Worm (Caenorhabditis elegans) whole organism, L4 larva: ENCODE results near the gene srg-64.

Experiments
- D1046.2 ChIP-seq: fragments of 200-800 bp; sonication (Bioruptor generic); IDR thresholded peaks from 2 replicates; pipeline ENCODE4 v1.3.6; 2022; ENCODE audit warnings: missing genetic modification characterization, missing compliant biosample characterization
- F10B5.3 ChIP-seq: sonication (generic microtip); optimal IDR thresholded peaks from 2 replicates; lab custom pipeline; 2016; ENCODE audit warnings: mild to moderate bottlenecking, missing genetic modification characterization, missing compliant biosample characterization
- F26F4.8 ChIP-seq: fragments of 200-800 bp; sonication (Bioruptor generic); conservative IDR thresholded peaks from 2 replicates; pipeline ENCODE4 v1.3.6; 2022; ENCODE audit warnings: missing genetic modification characterization, missing compliant biosample characterization
- F37D6.2 ChIP-seq: sonication (generic microtip); optimal IDR thresholded peaks from 2 replicates; lab custom pipeline; 2016; ENCODE audit warnings: mild to moderate bottlenecking, missing genetic modification characterization, missing compliant biosample characterization
- F44E2.7 ChIP-seq: fragments of 200-800 bp; sonication (Bioruptor generic); IDR thresholded peaks from 2 replicates; pipeline ENCODE4 v2.1.2; 2022; ENCODE audit warnings: missing genetic modification characterization, missing compliant biosample characterization
- F49E8.2 ChIP-seq: sonication (generic microtip); optimal IDR thresholded peaks from 2 replicates; lab custom pipeline; 2016; ENCODE audit warnings: missing compliant biosample characterization, mild to moderate bottlenecking, missing genetic modification characterization, borderline replicate concordance
- T20F7.1 ChIP-seq: fragments of 200-800 bp; sonication (Bioruptor generic); optimal IDR thresholded peaks from 2 replicates; lab custom pipeline; 2018; ENCODE audit warnings: mild to moderate bottlenecking, missing genetic modification characterization, missing compliant biosample characterization
- Y5F2A.4 ChIP-seq: fragments of 200-800 bp; sonication (Bioruptor generic); optimal IDR thresholded peaks from 2 replicates; lab custom pipeline; 2018; ENCODE audit warnings: mild to moderate bottlenecking, missing genetic modification characterization, missing compliant biosample characterization
- Y75B8A.6 ChIP-seq: fragments of 200-800 bp; sonication (Bioruptor generic); IDR thresholded peaks from 2 replicates; pipeline ENCODE4 v1.3.6; 2022; ENCODE audit warnings: missing genetic modification reagents, missing genetic modification characterization, missing compliant biosample characterization
- ZK337.2 ChIP-seq: fragments of 200-800 bp; sonication (Bioruptor generic); IDR thresholded peaks from 2 replicates; pipeline ENCODE4 v1.3.6; 2022; ENCODE audit warnings: missing genetic modification reagents, missing genetic modification characterization, missing compliant biosample characterization
- arid-1 ChIP-seq: fragments of 200-800 bp; sonication (Bioruptor generic); conservative IDR thresholded peaks from 2 replicates; pipeline ENCODE4 v1.3.6; 2022; ENCODE audit warnings: missing genetic modification reagents, missing genetic modification characterization, missing compliant biosample characterization
- ceh-28 ChIP-seq: fragments of 150-350 bp; optimal IDR thresholded peaks from 2 replicates; lab custom pipeline; 2014; ENCODE audit warnings: missing biosample characterization, missing genetic modification reagents, missing genetic modification characterization
- ceh-32 ChIP-seq: sonication (generic microtip); optimal IDR thresholded peaks from 2 replicates; lab custom pipeline; 2016; ENCODE audit warnings: mild to moderate bottlenecking, missing genetic modification characterization, missing compliant biosample characterization; ENCODE audit not compliant: poor library complexity
- ces-1 ChIP-seq: fragments of 150-350 bp; sonication (generic microtip); optimal IDR thresholded peaks from 4 replicates; lab custom pipeline; 2014; ENCODE audit warnings: missing biosample characterization, missing genetic modification reagents, missing genetic modification characterization
- daf-12 ChIP-seq: fragments of 150-350 bp; optimal IDR thresholded peaks from 2 replicates; lab custom pipeline; 2014; ENCODE audit warnings: missing biosample characterization, missing genetic modification reagents, missing genetic modification characterization
- daf-16 ChIP-seq, 3 experiments: sonication (generic microtip); optimal IDR thresholded peaks; 2 replicates each; lab custom pipeline; 2016 to 2017; ENCODE audit warnings: missing genetic modification characterization in 3 of 3, missing genetic modification reagents in 3 of 3, mild to moderate bottlenecking in 2 of 3, missing compliant biosample characterization in 2 of 3, missing biosample characterization in 1 of 3, moderate library complexity in 1 of 3
- dmd-6 ChIP-seq: fragments of 200-800 bp; sonication (Bioruptor generic); IDR thresholded peaks from 2 replicates; pipeline ENCODE4 v1.3.6; 2022; ENCODE audit warnings: missing genetic modification reagents, missing genetic modification characterization, missing compliant biosample characterization
- dmd-8 ChIP-seq: fragments of 200-800 bp; sonication (Bioruptor generic); IDR thresholded peaks from 2 replicates; pipeline ENCODE4 v1.3.6; 2022; ENCODE audit warnings: missing genetic modification characterization, missing compliant biosample characterization
- dmd-9 ChIP-seq: fragments of 200-800 bp; sonication (Bioruptor generic); IDR thresholded peaks from 2 replicates; pipeline ENCODE4 v1.3.6; 2022; ENCODE audit warnings: missing genetic modification reagents, missing genetic modification characterization, missing compliant biosample characterization
- duxl-1 ChIP-seq: sonication (generic microtip); optimal IDR thresholded peaks from 2 replicates; lab custom pipeline; 2016; ENCODE audit warnings: mild to moderate bottlenecking, missing genetic modification characterization, moderate library complexity, missing compliant biosample characterization; ENCODE audit not compliant: poor library complexity
- egl-27 ChIP-seq: sonication (generic microtip); optimal IDR thresholded peaks from 3 replicates; lab custom pipeline; 2017; ENCODE audit warnings: missing biosample characterization, missing genetic modification reagents, missing genetic modification characterization
- egl-43 ChIP-seq: fragments of 200-800 bp; sonication (Bioruptor generic); IDR thresholded peaks from 2 replicates; pipeline ENCODE4 v1.3.6; 2022; ENCODE audit warnings: missing genetic modification reagents, missing genetic modification characterization, missing compliant biosample characterization
- fkh-10 ChIP-seq: fragments of 150-350 bp; optimal IDR thresholded peaks from 2 replicates; lab custom pipeline; 2014; ENCODE audit warnings: missing biosample characterization, missing genetic modification reagents, missing genetic modification characterization
- fos-1 ChIP-seq: fragments of 150-350 bp; optimal IDR thresholded peaks from 2 replicates; lab custom pipeline; 2014; ENCODE audit warnings: missing biosample characterization, missing genetic modification characterization
- hif-1 ChIP-seq, 2 experiments: sonication (generic microtip); optimal IDR thresholded peaks; 2 replicates each; lab custom pipeline; 2016 to 2017; ENCODE audit warnings: missing compliant biosample characterization in 2 of 2, missing genetic modification characterization in 2 of 2, missing genetic modification reagents in 2 of 2, missing genotype in 2 of 2, mild to moderate bottlenecking in 1 of 2
- hlh-30 ChIP-seq: sonication (generic microtip); optimal IDR thresholded peaks from 2 replicates; lab custom pipeline; 2017; ENCODE audit warnings: antibody characterized with exemption, mild to moderate bottlenecking, missing genetic modification characterization, missing compliant biosample characterization; ENCODE audit not compliant: insufficient read depth
- hmg-1.1 ChIP-seq: fragments of 200-800 bp; sonication (Bioruptor generic); IDR thresholded peaks from 2 replicates; pipeline ENCODE4 v1.3.6; 2022; ENCODE audit warnings: missing genetic modification reagents, missing genetic modification characterization, missing compliant biosample characterization
- lim-7 ChIP-seq: fragments of 200-800 bp; sonication (Bioruptor generic); IDR thresholded peaks from 2 replicates; pipeline ENCODE4 v1.3.6; 2022; ENCODE audit warnings: missing genetic modification characterization, missing compliant biosample characterization
- lin-15B ChIP-seq: fragments of 150-350 bp; sonication (generic microtip); optimal IDR thresholded peaks from 3 replicates; lab custom pipeline; 2014; ENCODE audit warnings: missing biosample characterization, missing genetic modification characterization
- lin-38 ChIP-seq: fragments of 200-800 bp; sonication (Bioruptor generic); IDR thresholded peaks from 2 replicates; pipeline ENCODE4 v1.3.6; 2022; ENCODE audit warnings: missing genetic modification reagents, missing genetic modification characterization, missing compliant biosample characterization
- lin-39 ChIP-seq: fragments of 150-350 bp; optimal IDR thresholded peaks from 2 replicates; lab custom pipeline; 2014; ENCODE audit warnings: missing biosample characterization, missing genetic modification reagents, missing genetic modification characterization
- lir-3 ChIP-seq: sonication (generic microtip); optimal IDR thresholded peaks from 2 replicates; lab custom pipeline; 2016; ENCODE audit warnings: mild to moderate bottlenecking, missing genetic modification characterization, missing compliant biosample characterization
- mdl-1 ChIP-seq, 2 experiments: fragments of 150-350 bp in 1 of 2; sonication (generic microtip) in 1 of 2; optimal IDR thresholded peaks; 2 replicates each; lab custom pipeline; 2014 to 2017; ENCODE audit warnings: missing biosample characterization in 2 of 2, missing genetic modification characterization in 2 of 2
- mdt-29 ChIP-seq: fragments of 200-800 bp; sonication (Bioruptor generic); IDR thresholded peaks from 2 replicates; pipeline ENCODE4 v1.3.6; 2022; ENCODE audit warnings: missing genetic modification reagents, missing genetic modification characterization, missing compliant biosample characterization
- mes-2 ChIP-seq: sonication (generic microtip); optimal IDR thresholded peaks from 2 replicates; lab custom pipeline; 2016; ENCODE audit warnings: missing genotype, mild to moderate bottlenecking, missing genetic modification characterization, missing compliant biosample characterization; ENCODE audit not compliant: poor library complexity, severe bottlenecking
- nhr-111 ChIP-seq: fragments of 200-800 bp; sonication (Bioruptor generic); optimal IDR thresholded peaks from 2 replicates; lab custom pipeline; 2018; ENCODE audit warnings: mild to moderate bottlenecking, missing genetic modification characterization, missing compliant biosample characterization
- nhr-237 ChIP-seq: sonication (generic microtip); optimal IDR thresholded peaks from 2 replicates; lab custom pipeline; 2017; ENCODE audit warnings: missing biosample characterization, missing genetic modification characterization
- nhr-25 ChIP-seq: sonication (generic microtip); optimal IDR thresholded peaks from 2 replicates; lab custom pipeline; 2017; ENCODE audit warnings: missing genetic modification characterization, mild to moderate bottlenecking, missing compliant biosample characterization, antibody characterized with exemption, moderate library complexity, borderline replicate concordance; ENCODE audit not compliant: insufficient read depth
- nhr-76 ChIP-seq: fragments of 150-350 bp; optimal IDR thresholded peaks from 2 replicates; lab custom pipeline; 2014; ENCODE audit warnings: missing biosample characterization, missing genetic modification characterization
- nhr-77 ChIP-seq: fragments of 150-350 bp; optimal IDR thresholded peaks from 2 replicates; lab custom pipeline; 2014; ENCODE audit warnings: missing biosample characterization, missing genetic modification characterization
- saeg-2 ChIP-seq: fragments of 200-800 bp; sonication (Bioruptor generic); IDR thresholded peaks from 2 replicates; pipeline ENCODE4 v1.3.6; 2022; ENCODE audit warnings: missing genetic modification reagents, missing genetic modification characterization, missing compliant biosample characterization
- set-16 ChIP-seq: fragments of 200-800 bp; sonication (Bioruptor generic); IDR thresholded peaks from 2 replicates; pipeline ENCODE4 v1.3.6; 2022; ENCODE audit warnings: missing genetic modification reagents, missing genetic modification characterization, missing compliant biosample characterization
- snpc-1.2 ChIP-seq: fragments of 200-800 bp; sonication (Bioruptor generic); IDR thresholded peaks from 2 replicates; pipeline ENCODE4 v1.3.6; 2022; ENCODE audit warnings: missing genetic modification reagents, missing genetic modification characterization, missing compliant biosample characterization
- spr-1 ChIP-seq: sonication (generic microtip); optimal IDR thresholded peaks from 2 replicates; lab custom pipeline; 2016; ENCODE audit warnings: mild to moderate bottlenecking, missing genetic modification characterization, missing compliant biosample characterization
- vab-7 ChIP-seq: fragments of 200-800 bp; sonication (Bioruptor generic); IDR thresholded peaks from 2 replicates; pipeline ENCODE4 v1.3.6; 2022; ENCODE audit warnings: missing genetic modification reagents, missing genetic modification characterization, missing compliant biosample characterization

The srg-64 gene

DNA sequence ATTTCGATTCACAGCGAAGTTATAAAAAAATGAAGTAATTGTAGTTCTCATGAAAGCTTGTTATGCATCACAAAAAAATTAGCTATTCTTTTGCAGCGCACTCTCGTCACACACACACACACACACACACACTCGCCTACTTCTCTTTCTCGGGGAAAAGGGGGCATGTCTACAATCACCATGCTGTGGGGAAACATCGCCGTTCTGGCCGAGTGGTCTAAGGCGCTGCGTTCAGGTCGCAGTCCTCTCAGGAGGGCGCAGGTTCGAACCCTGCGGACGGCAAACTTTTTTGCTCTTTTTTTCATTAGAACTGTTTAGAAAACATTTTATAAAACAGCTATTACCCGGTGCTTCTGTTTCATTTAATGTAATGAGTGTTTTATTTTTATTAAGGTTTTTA lies 1.4 kb upstream of the srg-64 start (continued):
- no peak for TF ChIP-seq ZK337.2 (GFP tag; lab: Robert Waterston, UW)
- TF ChIP-seq lin-38 (GFP tag; lab: Robert Waterston, UW), result peak; percentile 79
- peak; percentile 94 for TF ChIP-seq dmd-8 (GFP tag; lab: Robert Waterston, UW)
- TF ChIP-seq saeg-2, result no peak
- TF ChIP-seq T20F7.1 (GFP tag; lab: Kevin White, UChicago), result peak; percentile 68
- peak; percentile 86 for TF ChIP-seq vab-7 (GFP tag; lab: Robert Waterston, UW)
- peak; percentile 79; the same call in 1 of the 2 replicates for TF ChIP-seq D1046.2 (GFP tag; lab: Robert Waterston, UW)
- TF ChIP-seq F44E2.7, result peak; percentile 62; the same call in 1 of the 2 replicates
- TF ChIP-seq mdl-1 (tag; optimal IDR thresholded peaks at IDR 0.05; lab: Kevin White, UChicago), result peak in 1 of 2 experiments; percentile 15
- TF ChIP-seq egl-27 (tag; lab: Kevin White, UChicago), result no peak
- TF ChIP-seq snpc-1.2 (GFP tag; lab: Robert Waterston, UW), result peak; percentile 89
- TF ChIP-seq nhr-76 (tag; lab: Kevin White, UChicago), result no peak
- peak; percentile 82 for TF ChIP-seq duxl-1
- peak; percentile 50 for TF ChIP-seq Y5F2A.4
- TF ChIP-seq daf-16 (GFP tag; optimal IDR thresholded peaks at IDR 0.05; lab: Kevin White, UChicago), result peak; percentile 35 to 78
- peak; percentile 75 for TF ChIP-seq daf-16 (tag; optimal IDR thresholded peaks at IDR 0.05; lab: Kevin White, UChicago)
- TF ChIP-seq dmd-9, result peak; percentile 88
- TF ChIP-seq nhr-237 (tag; lab: Kevin White, UChicago), result no peak
- peak; percentile 75 for TF ChIP-seq set-16 (GFP tag; lab: Robert Waterston, UW)
- no peak for TF ChIP-seq ceh-32 (tag; lab: Kevin White, UChicago)
- peak; percentile 84 for TF ChIP-seq nhr-111 (GFP tag; lab: Kevin White, UChicago)
- TF ChIP-seq nhr-25 (tag; lab: Kevin White, UChicago), result no peak
- TF ChIP-seq hif-1 (tag; optimal IDR thresholded peaks at IDR 0.05; lab: Kevin White, UChicago), result peak in 1 of 2 experiments; percentile 65
- TF ChIP-seq lir-3, result peak; percentile 41
- TF ChIP-seq Y75B8A.6 (GFP tag; lab: Robert Waterston, UW), result 0 out of 2 replicates have a peak, but pooled peaks have one; percentile 67
- no peak for TF ChIP-seq ceh-28 (tag; lab: Kevin White, UChicago)
- peak; percentile 67 for TF ChIP-seq F37D6.2
- TF ChIP-seq ces-1 (GFP tag; lab: Kevin White, UChicago), result no peak
- peak; percentile 80 for TF ChIP-seq dmd-6 (GFP tag; lab: Robert Waterston, UW)
- no peak for TF ChIP-seq fos-1
- peak; percentile 96 for TF ChIP-seq egl-43 (GFP tag; lab: Robert Waterston, UW)
- TF ChIP-seq F26F4.8 (GFP tag; lab: Robert Waterston, UW), result peak; percentile 76; the same call in 1 of the 2 replicates
- TF ChIP-seq F10B5.3, result peak; percentile 12
- TF ChIP-seq lin-39 (tag; lab: Kevin White, UChicago), result no peak
- peak; percentile 39 for TF ChIP-seq fkh-10 (GFP tag; lab: Kevin White, UChicago)
- peak; percentile 48; the same call in 1 of the 2 replicates for TF ChIP-seq mdt-29 (GFP tag; lab: Robert Waterston, UW)
- TF ChIP-seq hlh-30, result peak; percentile 68
- peak; percentile 54 for TF ChIP-seq F49E8.2
- TF ChIP-seq mes-2 (tag; lab: Kevin White, UChicago), result peak; percentile 77
- TF ChIP-seq lin-15B (tag; lab: Kevin White, UChicago), result peak; percentile 82
- TF ChIP-seq arid-1 (GFP tag; lab: Robert Waterston, UW), result peak; percentile 92
- peak; percentile 48 for TF ChIP-seq nhr-77
- TF ChIP-seq hmg-1.1 (GFP tag; lab: Robert Waterston, UW), result peak; percentile 97
- peak; percentile 88 for TF ChIP-seq lim-7 (GFP tag; lab: Robert Waterston, UW)
- TF ChIP-seq daf-12 (tag; lab: Kevin White, UChicago), result no peak
- peak; percentile 63 for TF ChIP-seq spr-1
